Fruit fly (Drosophila melanogaster): ENCODE measurements around the gene CG33110.

DNA sequence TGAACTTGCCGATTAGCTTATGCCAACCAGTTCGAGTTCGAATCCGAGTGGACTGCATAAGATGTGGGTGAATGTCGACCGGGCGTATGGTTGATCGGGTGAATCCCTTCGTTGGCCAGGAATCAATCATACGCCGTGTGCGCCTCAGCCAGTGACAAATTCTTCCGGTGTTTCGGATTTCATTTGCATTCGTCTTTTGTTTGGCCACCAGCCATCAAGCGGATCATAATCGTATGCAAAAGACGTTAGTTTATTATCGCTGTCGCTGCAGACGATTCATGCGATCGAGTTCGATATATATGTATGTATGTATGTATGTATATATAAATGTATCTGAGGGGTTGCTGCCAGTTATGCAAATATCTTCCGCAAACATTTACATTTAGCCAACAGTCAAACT lies 5.9 kb upstream of the CG33110 start:
- TF ChIP-seq Sin3A (optimal IDR thresholded peaks at IDR 0.05) (no peak), insv (optimal IDR thresholded peaks at IDR 0.05) (no peak), psq (optimal IDR thresholded peaks at IDR 0.05) (no peak), h (optimal IDR thresholded peaks at IDR 0.05) (no peak)

Data from Kc167 (cell line).